Worm (Caenorhabditis elegans) whole organism, L3 larva: ENCODE data around the gene F58B4.3.

Experiments used
- ZK546.5 ChIP-seq: sonication (generic microtip); optimal IDR thresholded peaks from 2 replicates; lab custom pipeline; 2017; ENCODE audit warnings: missing biosample characterization, missing genetic modification characterization
- aly-2 ChIP-seq: fragments of 150-350 bp; optimal IDR thresholded peaks from 2 replicates; lab custom pipeline; 2014; ENCODE audit warnings: missing biosample characterization, missing genetic modification characterization
- ceh-16 ChIP-seq: sonication (generic microtip); optimal IDR thresholded peaks from 2 replicates; lab custom pipeline; 2017; ENCODE audit warnings: missing biosample characterization, missing genetic modification characterization
- ceh-28 ChIP-seq: fragments of 150-350 bp; optimal IDR thresholded peaks from 2 replicates; lab custom pipeline; 2014; ENCODE audit warnings: missing biosample characterization, missing genetic modification reagents, missing genetic modification characterization
- ceh-82 ChIP-seq: fragments of 150-350 bp; optimal IDR thresholded peaks from 2 replicates; lab custom pipeline; 2014; ENCODE audit warnings: missing biosample characterization, missing genetic modification characterization
- ceh-9 ChIP-seq: sonication (generic microtip); optimal IDR thresholded peaks from 2 replicates; lab custom pipeline; 2018; ENCODE audit warnings: missing biosample characterization, missing genetic modification characterization
- daf-12 ChIP-seq: fragments of 150-350 bp; optimal IDR thresholded peaks from 2 replicates; lab custom pipeline; 2014; ENCODE audit warnings: missing biosample characterization, missing genetic modification reagents, missing genetic modification characterization
- egl-5 ChIP-seq: fragments of 150-350 bp; optimal IDR thresholded peaks from 2 replicates; lab custom pipeline; 2017; ENCODE audit warnings: missing biosample characterization, missing genetic modification reagents, missing genetic modification characterization, inconsistent platforms
- elt-1 ChIP-seq: fragments of 150-350 bp; optimal IDR thresholded peaks from 2 replicates; lab custom pipeline; 2014; ENCODE audit warnings: missing biosample characterization, missing genetic modification characterization
- elt-2 ChIP-seq: sonication (generic microtip); optimal IDR thresholded peaks from 2 replicates; lab custom pipeline; 2016; ENCODE audit warnings: missing genetic modification reagents, mild to moderate bottlenecking, missing genetic modification characterization, missing compliant biosample characterization
- eor-1 ChIP-seq, 2 experiments: fragments of 150-350 bp; optimal IDR thresholded peaks; 2 replicates each; lab custom pipeline; 2014 to 2018; ENCODE audit warnings: missing biosample characterization in 2 of 2, missing genetic modification characterization in 2 of 2
- fkh-10 ChIP-seq: sonication (generic microtip); optimal IDR thresholded peaks from 2 replicates; lab custom pipeline; 2017; ENCODE audit warnings: missing biosample characterization, missing genetic modification reagents, missing genetic modification characterization
- fkh-2 ChIP-seq: fragments of 150-350 bp; optimal IDR thresholded peaks from 2 replicates; lab custom pipeline; 2014; ENCODE audit warnings: missing biosample characterization, missing genetic modification reagents, missing genetic modification characterization
- fos-1 ChIP-seq: fragments of 150-350 bp; optimal IDR thresholded peaks from 2 replicates; lab custom pipeline; 2014; ENCODE audit warnings: missing biosample characterization, missing genetic modification characterization
- hmg-11 ChIP-seq: sonication (generic microtip); optimal IDR thresholded peaks from 2 replicates; lab custom pipeline; 2016; ENCODE audit warnings: missing genetic modification characterization, missing compliant biosample characterization
- jun-1 ChIP-seq: fragments of 150-350 bp; optimal IDR thresholded peaks from 2 replicates; lab custom pipeline; 2014; ENCODE audit warnings: missing biosample characterization, missing genetic modification reagents, missing genetic modification characterization
- lin-15B ChIP-seq: fragments of 150-350 bp; optimal IDR thresholded peaks from 2 replicates; lab custom pipeline; 2014; ENCODE audit warnings: missing biosample characterization, missing genetic modification characterization
- lin-39 ChIP-seq: fragments of 150-350 bp; optimal IDR thresholded peaks from 2 replicates; lab custom pipeline; 2018; ENCODE audit warnings: missing biosample characterization, missing genetic modification reagents, missing genetic modification characterization
- lsy-12 ChIP-seq: sonication (generic microtip); optimal IDR thresholded peaks from 2 replicates; lab custom pipeline; 2016; ENCODE audit warnings: mild to moderate bottlenecking, missing genetic modification characterization, missing compliant biosample characterization
- mdl-1 ChIP-seq: fragments of 150-350 bp; optimal IDR thresholded peaks from 2 replicates; lab custom pipeline; 2014; ENCODE audit warnings: missing biosample characterization, missing genetic modification characterization
- mml-1 ChIP-seq: fragments of 150-350 bp; sonication (generic microtip); optimal IDR thresholded peaks from 3 replicates; lab custom pipeline; 2014; ENCODE audit warnings: missing biosample characterization, missing genetic modification characterization
- nfya-1 ChIP-seq: sonication (generic microtip); optimal IDR thresholded peaks from 2 replicates; lab custom pipeline; 2017; ENCODE audit warnings: missing genetic modification characterization, mild to moderate bottlenecking, missing compliant biosample characterization, antibody characterized with exemption, moderate library complexity; ENCODE audit not compliant: insufficient read depth
- nhr-11 ChIP-seq: fragments of 150-350 bp; optimal IDR thresholded peaks from 2 replicates; lab custom pipeline; 2014; ENCODE audit warnings: missing biosample characterization, missing genetic modification characterization
- nhr-12 ChIP-seq: fragments of 150-350 bp; optimal IDR thresholded peaks from 2 replicates; lab custom pipeline; 2014; ENCODE audit warnings: missing biosample characterization, missing genetic modification characterization
- nhr-23 ChIP-seq: fragments of 150-350 bp; optimal IDR thresholded peaks from 2 replicates; lab custom pipeline; 2014; ENCODE audit warnings: missing biosample characterization, missing genetic modification reagents, missing genetic modification characterization
- nhr-237 ChIP-seq: fragments of 150-350 bp; optimal IDR thresholded peaks from 2 replicates; lab custom pipeline; 2014; ENCODE audit warnings: missing biosample characterization, missing genetic modification characterization
- nhr-25 ChIP-seq: sonication (generic microtip); optimal IDR thresholded peaks from 2 replicates; lab custom pipeline; 2017; ENCODE audit warnings: missing biosample characterization, missing genetic modification characterization
- nhr-28 ChIP-seq: fragments of 150-350 bp; optimal IDR thresholded peaks from 2 replicates; lab custom pipeline; 2014; ENCODE audit warnings: missing biosample characterization, missing genetic modification characterization
- nhr-43 ChIP-seq: sonication (generic microtip); optimal IDR thresholded peaks from 2 replicates; lab custom pipeline; 2016; ENCODE audit warnings: mild to moderate bottlenecking, missing genetic modification characterization, missing compliant biosample characterization; ENCODE audit not compliant: poor library complexity, severe bottlenecking
- nhr-67 ChIP-seq: fragments of 150-350 bp; optimal IDR thresholded peaks from 2 replicates; lab custom pipeline; 2014; ENCODE audit warnings: missing biosample characterization, missing genetic modification characterization
- nhr-76 ChIP-seq: fragments of 150-350 bp; sonication (generic microtip); optimal IDR thresholded peaks from 5 replicates; lab custom pipeline; 2014; ENCODE audit warnings: missing biosample characterization, missing genetic modification characterization
- nhr-77 ChIP-seq: fragments of 150-350 bp; optimal IDR thresholded peaks from 2 replicates; lab custom pipeline; 2014; ENCODE audit warnings: missing biosample characterization, missing genetic modification characterization
- pha-4 ChIP-seq: fragments of 150-350 bp; optimal IDR thresholded peaks from 2 replicates; lab custom pipeline; 2014; ENCODE audit warnings: missing biosample characterization, missing genetic modification reagents, missing genetic modification characterization
- pqm-1 ChIP-seq: fragments of 150-350 bp; optimal IDR thresholded peaks from 2 replicates; lab custom pipeline; 2017; ENCODE audit warnings: missing biosample characterization, missing genetic modification characterization, inconsistent platforms
- sea-2 ChIP-seq: fragments of 150-350 bp; sonication (generic microtip); optimal IDR thresholded peaks from 4 replicates; lab custom pipeline; 2014; ENCODE audit warnings: missing biosample characterization, missing genetic modification reagents, missing genetic modification characterization
- skn-1 ChIP-seq: fragments of 150-350 bp; optimal IDR thresholded peaks from 2 replicates; lab custom pipeline; 2014; ENCODE audit warnings: missing biosample characterization, missing genetic modification characterization
- tbx-2 ChIP-seq: sonication (generic microtip); optimal IDR thresholded peaks from 2 replicates; lab custom pipeline; 2016; ENCODE audit warnings: mild to moderate bottlenecking, missing genetic modification characterization, missing compliant biosample characterization
- unc-39 ChIP-seq: sonication (generic microtip); optimal IDR thresholded peaks from 4 replicates; lab custom pipeline; 2017; ENCODE audit warnings: missing biosample characterization, missing genetic modification characterization
- unc-62 ChIP-seq: fragments of 150-350 bp; sonication (generic microtip); optimal IDR thresholded peaks from 4 replicates; lab custom pipeline; 2014; ENCODE audit warnings: missing biosample characterization, missing genetic modification reagents, missing genetic modification characterization
- zag-1 ChIP-seq: fragments of 150-350 bp; optimal IDR thresholded peaks from 2 replicates; lab custom pipeline; 2014; ENCODE audit warnings: missing biosample characterization, missing genetic modification characterization
- ztf-11 ChIP-seq: fragments of 150-350 bp; optimal IDR thresholded peaks from 2 replicates; lab custom pipeline; 2014; ENCODE audit warnings: missing biosample characterization, missing genetic modification characterization
- ztf-4 ChIP-seq: fragments of 150-350 bp; optimal IDR thresholded peaks from 2 replicates; lab custom pipeline; 2014; ENCODE audit warnings: missing biosample characterization, missing genetic modification characterization

F58B4.3 gene

ce11 chrV:10894601-10895000 lies 35.0 kb upstream of the F58B4.3 start, which contains the start of the genes F32D8.14 and F32D8.5 (continued):
- no peak for TF ChIP-seq eor-1 (tag; optimal IDR thresholded peaks at IDR 0.05; lab: Kevin White, UChicago)
- TF ChIP-seq ZK546.5 (tag; lab: Kevin White, UChicago): peak; percentile 42
- TF ChIP-seq ceh-28 (tag; lab: Kevin White, UChicago): peak; percentile 51
- no peak for TF ChIP-seq unc-39 (tag; lab: Kevin White, UChicago)
- peak; percentile 91 for TF ChIP-seq nhr-23 (tag; lab: Kevin White, UChicago)
- TF ChIP-seq pqm-1 (tag; lab: Kevin White, UChicago): peak; percentile 40
- TF ChIP-seq skn-1 (tag; lab: Kevin White, UChicago): peak; percentile 50
- TF ChIP-seq aly-2 (tag; lab: Kevin White, UChicago): no peak
- peak; percentile 93 for TF ChIP-seq nhr-43 (tag; lab: Kevin White, UChicago)
- peak; percentile 5 for TF ChIP-seq ceh-82 (tag; lab: Kevin White, UChicago)
- TF ChIP-seq jun-1: no peak
- TF ChIP-seq elt-2: peak; percentile 42

ce11 chrV:10896295-10896694 lies 33.3 kb upstream of the F58B4.3 start, which contains the start of gene F32D8.13:
Gene F32D8.13, minus strand, starts transcription at chrV:10896543.
- peak; percentile 18 for TF ChIP-seq nhr-23 (tag; lab: Kevin White, UChicago)
- no peak for TF ChIP-seq jun-1
- peak; percentile 5 for TF ChIP-seq nhr-43 (tag; lab: Kevin White, UChicago)
- TF ChIP-seq zag-1: no peak
- no peak for TF ChIP-seq elt-2
- no peak for TF ChIP-seq nhr-12 (tag; lab: Kevin White, UChicago)
- no peak for TF ChIP-seq ztf-4 (tag; lab: Kevin White, UChicago)
- no peak for TF ChIP-seq sea-2 (GFP tag; lab: Kevin White, UChicago)

- TF ChIP-seq ztf-11 (tag; lab: Kevin White, UChicago) (no peak), ceh-16 (no peak), tbx-2 (tag; lab: Kevin White, UChicago) (no peak), nhr-76 (tag; lab: Kevin White, UChicago) (no peak)
Observed at ce11 chrV:10896706-10897105, 32.9 kb upstream of the F58B4.3 start.

DNA sequence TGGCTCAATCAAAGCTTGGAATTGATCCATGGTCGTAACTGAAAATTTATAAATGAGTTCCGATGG lies 32.7 kb upstream of the F58B4.3 start, which contains the start of gene sec-61.G:
TSS of gene sec-61.G (minus strand) at position 38 of the 66 bp plus-strand sequence.
- TF ChIP-seq nhr-28 (tag; lab: Kevin White, UChicago) (no peak), hmg-11 (no peak), skn-1 (tag; lab: Kevin White, UChicago) (no peak), ceh-82 (tag; lab: Kevin White, UChicago) (no peak), eor-1 (tag; optimal IDR thresholded peaks at IDR 0.05; lab: Kevin White, UChicago) (no peak), mdl-1 (no peak), nhr-76 (tag; lab: Kevin White, UChicago) (no peak), nhr-12 (tag; lab: Kevin White, UChicago) (no peak), daf-12 (no peak), elt-1 (no peak), lsy-12 (tag; lab: Kevin White, UChicago) (no peak), pha-4 (tag; lab: Kevin White, UChicago) (no peak), egl-5 (tag; lab: Kevin White, UChicago) (no peak), nhr-25 (tag; lab: Kevin White, UChicago) (no peak), ztf-4 (tag; lab: Kevin White, UChicago) (no peak), nhr-23 (tag; lab: Kevin White, UChicago) (no peak), tbx-2 (tag; lab: Kevin White, UChicago) (no peak)

ce11 chrV:10897172-10897571 lies 32.4 kb upstream of the F58B4.3 start:
- peak; percentile 96 for TF ChIP-seq nhr-11 (tag; lab: Kevin White, UChicago)
- TF ChIP-seq fos-1: peak; percentile 85
- TF ChIP-seq aly-2 (tag; lab: Kevin White, UChicago): peak; percentile 79
- TF ChIP-seq lsy-12 (tag; lab: Kevin White, UChicago): peak; percentile 99
- peak; percentile 95 for TF ChIP-seq ceh-28 (tag; lab: Kevin White, UChicago)
- peak; percentile 100 for TF ChIP-seq nhr-25 (tag; lab: Kevin White, UChicago)
- TF ChIP-seq ceh-82 (tag; lab: Kevin White, UChicago): peak; percentile 96
- no peak for TF ChIP-seq nhr-12 (tag; lab: Kevin White, UChicago)
- TF ChIP-seq lin-15B (tag; lab: Kevin White, UChicago): peak; percentile 99
- peak; percentile 100 for TF ChIP-seq nhr-23 (tag; lab: Kevin White, UChicago)
- peak; percentile 48 for TF ChIP-seq nhr-67 (tag; lab: Kevin White, UChicago)
- TF ChIP-seq lin-39 (tag; lab: Kevin White, UChicago): peak; percentile 98
- TF ChIP-seq fkh-10 (GFP tag; lab: Kevin White, UChicago): peak; percentile 91
- peak; percentile 97 for TF ChIP-seq jun-1
- TF ChIP-seq egl-5 (tag; lab: Kevin White, UChicago): peak; percentile 97
- TF ChIP-seq unc-39 (tag; lab: Kevin White, UChicago): no peak
- peak; percentile 95 for TF ChIP-seq nhr-77 (tag; lab: Kevin White, UChicago)
- TF ChIP-seq nhr-237: no peak
- peak; percentile 92 for TF ChIP-seq elt-1
- no peak for TF ChIP-seq ztf-11 (tag; lab: Kevin White, UChicago)
- TF ChIP-seq zag-1: peak; percentile 89
- TF ChIP-seq ceh-16: peak; percentile 28
- peak; percentile 93 for TF ChIP-seq elt-2
- peak; percentile 53 for TF ChIP-seq sea-2 (GFP tag; lab: Kevin White, UChicago)
- TF ChIP-seq nhr-76 (tag; lab: Kevin White, UChicago): peak; percentile 87
- TF ChIP-seq nfya-1 (tag; lab: Kevin White, UChicago): peak; percentile 98
- TF ChIP-seq unc-62 (GFP tag; lab: Kevin White, UChicago): peak; percentile 91
- TF ChIP-seq nhr-28 (tag; lab: Kevin White, UChicago): peak; percentile 81
- TF ChIP-seq mdl-1: peak; percentile 69
- peak; percentile 59 for TF ChIP-seq fkh-2 (tag; lab: Kevin White, UChicago)
- TF ChIP-seq mml-1 (tag; lab: Kevin White, UChicago): no peak
- peak; percentile 11 for TF ChIP-seq ceh-9 (tag; lab: Kevin White, UChicago)
